Worm (Caenorhabditis elegans) whole organism, L4 larva: ENCODE data around the gene F13E9.15.
A peak's percentile ranks its signal among the peaks of the same experiment; 100 is the strongest.

Experiments used
- D1046.2 ChIP-seq: fragments of 200-800 bp; sonication (Bioruptor generic); IDR thresholded peaks from 2 replicates; pipeline ENCODE4 v1.3.6; 2022; ENCODE audit warnings: missing genetic modification characterization, missing compliant biosample characterization
- F26F4.8 ChIP-seq: fragments of 200-800 bp; sonication (Bioruptor generic); conservative IDR thresholded peaks from 2 replicates; pipeline ENCODE4 v1.3.6; 2022; ENCODE audit warnings: missing genetic modification characterization, missing compliant biosample characterization
- F44E2.7 ChIP-seq: fragments of 200-800 bp; sonication (Bioruptor generic); IDR thresholded peaks from 2 replicates; pipeline ENCODE4 v2.1.2; 2022; ENCODE audit warnings: missing genetic modification characterization, missing compliant biosample characterization
- F49E8.2 ChIP-seq: sonication (generic microtip); optimal IDR thresholded peaks from 2 replicates; lab custom pipeline; 2016; ENCODE audit warnings: missing compliant biosample characterization, mild to moderate bottlenecking, missing genetic modification characterization, borderline replicate concordance
- Y48G9A.11 ChIP-seq: fragments of 200-800 bp; sonication (Bioruptor generic); IDR thresholded peaks from 2 replicates; pipeline ENCODE4 v1.3.6; 2022; ENCODE audit warnings: missing genetic modification reagents, missing genetic modification characterization, missing compliant biosample characterization
- Y5F2A.4 ChIP-seq: fragments of 200-800 bp; sonication (Bioruptor generic); optimal IDR thresholded peaks from 2 replicates; lab custom pipeline; 2018; ENCODE audit warnings: mild to moderate bottlenecking, missing genetic modification characterization, missing compliant biosample characterization
- ZK546.5 ChIP-seq, 2 experiments: sonication (generic microtip); optimal IDR thresholded peaks; 2 replicates each; lab custom pipeline; 2017; ENCODE audit warnings: missing biosample characterization in 2 of 2, missing genetic modification characterization in 2 of 2
- aha-1 ChIP-seq: fragments of 150-350 bp; peaks from one replicate; lab custom pipeline; 2014; ENCODE audit warnings: missing biosample characterization, missing genetic modification characterization
- aly-2 ChIP-seq: sonication (generic microtip); optimal IDR thresholded peaks from 2 replicates; lab custom pipeline; 2018; ENCODE audit warnings: missing biosample characterization, missing genetic modification characterization
- arid-1 ChIP-seq: fragments of 200-800 bp; sonication (Bioruptor generic); conservative IDR thresholded peaks from 2 replicates; pipeline ENCODE4 v1.3.6; 2022; ENCODE audit warnings: missing genetic modification reagents, missing genetic modification characterization, missing compliant biosample characterization
- ceh-20 ChIP-seq: fragments of 200-800 bp; sonication (Bioruptor generic); IDR thresholded peaks from 2 replicates; pipeline ENCODE4 v1.3.6; 2022; ENCODE audit warnings: missing genetic modification reagents, missing genetic modification characterization, missing compliant biosample characterization
- ces-1 ChIP-seq: fragments of 150-350 bp; sonication (generic microtip); optimal IDR thresholded peaks from 4 replicates; lab custom pipeline; 2014; ENCODE audit warnings: missing biosample characterization, missing genetic modification reagents, missing genetic modification characterization
- daf-16 ChIP-seq, 3 experiments: sonication (generic microtip); optimal IDR thresholded peaks; 2 replicates each; lab custom pipeline; 2016 to 2017; ENCODE audit warnings: missing genetic modification characterization in 3 of 3, missing genetic modification reagents in 3 of 3, mild to moderate bottlenecking in 2 of 3, missing compliant biosample characterization in 2 of 3, missing biosample characterization in 1 of 3, moderate library complexity in 1 of 3
- daf-19 ChIP-seq: fragments of 200-800 bp; sonication (Bioruptor generic); conservative IDR thresholded peaks from 2 replicates; pipeline ENCODE4 v1.3.6; 2022; ENCODE audit warnings: missing genetic modification characterization, missing compliant biosample characterization
- dve-1 ChIP-seq: sonication (generic microtip); optimal IDR thresholded peaks from 2 replicates; lab custom pipeline; 2017; ENCODE audit warnings: antibody characterized with exemption, mild to moderate bottlenecking, missing genetic modification characterization, missing compliant biosample characterization; ENCODE audit not compliant: insufficient read depth
- jun-1 ChIP-seq: fragments of 150-350 bp; optimal IDR thresholded peaks from 2 replicates; lab custom pipeline; 2014; ENCODE audit warnings: missing biosample characterization, missing genetic modification reagents, missing genetic modification characterization
- lin-29 ChIP-seq: fragments of 200-800 bp; sonication (Bioruptor generic); IDR thresholded peaks from 2 replicates; pipeline ENCODE4 v1.3.6; 2022; ENCODE audit warnings: missing genetic modification reagents, missing genetic modification characterization, missing compliant biosample characterization
- lsy-2 ChIP-seq, 2 experiments: fragments of 150-350 bp in 1 of 2; sonication (generic microtip) in 1 of 2; optimal IDR thresholded peaks; 2 replicates each; lab custom pipeline; 2014 to 2017; ENCODE audit warnings: missing biosample characterization in 2 of 2, missing genetic modification characterization in 2 of 2
- madf-9 ChIP-seq: fragments of 200-800 bp; sonication (Bioruptor generic); conservative IDR thresholded peaks from 2 replicates; pipeline ENCODE4 v1.3.6; 2022; ENCODE audit warnings: missing genetic modification reagents, missing genetic modification characterization, missing compliant biosample characterization
- mdt-29 ChIP-seq: fragments of 200-800 bp; sonication (Bioruptor generic); IDR thresholded peaks from 2 replicates; pipeline ENCODE4 v1.3.6; 2022; ENCODE audit warnings: missing genetic modification reagents, missing genetic modification characterization, missing compliant biosample characterization
- mep-1 ChIP-seq: fragments of 150-350 bp; sonication (generic microtip); optimal IDR thresholded peaks from 3 replicates; lab custom pipeline; 2014; ENCODE audit warnings: missing biosample characterization, missing genetic modification characterization
- nhr-102 ChIP-seq: sonication (generic microtip); optimal IDR thresholded peaks from 2 replicates; lab custom pipeline; 2016; ENCODE audit warnings: mild to moderate bottlenecking, missing genetic modification characterization, moderate library complexity, missing compliant biosample characterization
- nhr-111 ChIP-seq: fragments of 200-800 bp; sonication (Bioruptor generic); optimal IDR thresholded peaks from 2 replicates; lab custom pipeline; 2018; ENCODE audit warnings: mild to moderate bottlenecking, missing genetic modification characterization, missing compliant biosample characterization
- nhr-28 ChIP-seq: fragments of 150-350 bp; optimal IDR thresholded peaks from 2 replicates; lab custom pipeline; 2014; ENCODE audit warnings: missing biosample characterization, missing genetic modification characterization
- nhr-77 ChIP-seq: fragments of 150-350 bp; optimal IDR thresholded peaks from 2 replicates; lab custom pipeline; 2014; ENCODE audit warnings: missing biosample characterization, missing genetic modification characterization
- saeg-2 ChIP-seq: fragments of 200-800 bp; sonication (Bioruptor generic); IDR thresholded peaks from 2 replicates; pipeline ENCODE4 v1.3.6; 2022; ENCODE audit warnings: missing genetic modification reagents, missing genetic modification characterization, missing compliant biosample characterization
- set-16 ChIP-seq: fragments of 200-800 bp; sonication (Bioruptor generic); IDR thresholded peaks from 2 replicates; pipeline ENCODE4 v1.3.6; 2022; ENCODE audit warnings: missing genetic modification reagents, missing genetic modification characterization, missing compliant biosample characterization
- spr-3 ChIP-seq: fragments of 200-800 bp; sonication (Bioruptor generic); optimal IDR thresholded peaks from 2 replicates; lab custom pipeline; 2018; ENCODE audit warnings: mild to moderate bottlenecking, missing genetic modification characterization, missing compliant biosample characterization
- unc-62 ChIP-seq, 3 experiments: fragments of 150-350 bp in 1 of 3; sonication (generic microtip); optimal IDR thresholded peaks in 2 of 3; peaks in 1 of 3; 1 replicate in 1 of 3; 2 replicates in 2 of 3; lab custom pipeline; 2014 to 2017; ENCODE audit warnings: missing biosample characterization in 3 of 3, missing genetic modification characterization in 3 of 3, missing genetic modification reagents in 3 of 3, missing genotype in 1 of 3
- zfp-2 ChIP-seq: sonication (generic microtip); optimal IDR thresholded peaks from 2 replicates; lab custom pipeline; 2016; ENCODE audit warnings: mild to moderate bottlenecking, missing genetic modification characterization, missing compliant biosample characterization
- ztf-11 ChIP-seq: fragments of 150-350 bp; optimal IDR thresholded peaks from 2 replicates; lab custom pipeline; 2014; ENCODE audit warnings: missing biosample characterization, missing genetic modification characterization

The F13E9.15 gene

DNA sequence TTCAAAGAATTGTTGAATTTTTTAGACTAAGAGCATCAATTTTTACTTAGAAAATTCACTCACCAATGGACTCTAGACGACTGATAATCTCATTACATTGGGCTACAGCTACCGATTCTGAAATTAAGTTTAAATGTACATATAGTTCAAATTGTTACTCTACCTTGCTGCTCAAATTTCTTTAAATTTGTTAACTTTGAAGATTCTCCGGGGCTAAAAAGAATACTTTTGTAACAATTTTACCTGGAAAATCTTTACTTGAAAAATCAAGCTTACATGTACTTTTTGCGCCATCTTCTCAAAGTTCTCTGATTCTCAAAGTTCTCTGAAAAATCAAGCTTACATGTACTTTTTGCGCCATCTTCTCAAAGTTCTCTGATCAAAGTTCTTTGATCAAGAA lies 10.1 kb downstream of the F13E9.15 start, which contains the start of gene sdz-13:
Gene sdz-13 (minus strand): TSS at position 101 of the 400 bp plus-strand sequence.
- no peak for TF ChIP-seq madf-9
- TF ChIP-seq Y5F2A.4 (GFP tag; lab: Kevin White, UChicago) = no peak
- no peak for TF ChIP-seq ZK546.5 (tag; optimal IDR thresholded peaks at IDR 0.05; lab: Kevin White, UChicago)
- no peak for TF ChIP-seq arid-1 (GFP tag; lab: Robert Waterston, UW)
- TF ChIP-seq, all 104 proteins: peak for 0

DNA sequence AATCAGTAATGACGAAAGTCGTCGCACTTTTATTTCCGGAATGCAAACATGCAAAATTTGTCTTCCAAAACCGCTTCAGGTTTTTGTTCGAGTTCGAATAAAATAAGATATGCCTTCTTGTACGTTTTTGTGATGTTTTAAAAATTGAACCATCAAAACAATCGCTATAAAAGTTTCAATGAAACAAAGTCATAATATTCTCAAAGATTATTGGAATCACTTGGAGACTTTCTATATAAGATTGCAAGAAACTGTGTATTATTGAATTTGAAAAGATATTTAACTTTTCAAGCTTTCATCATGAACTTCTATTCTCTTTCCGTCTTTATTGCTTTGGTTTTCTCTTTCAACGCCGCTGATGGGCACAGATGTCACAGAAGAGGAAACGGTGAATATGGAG lies 12.8 kb downstream of the F13E9.15 start, which contains the start of gene fipr-14:
Gene fipr-14 (plus strand): TSS at position 301 of the 400 bp plus-strand sequence.
- TF ChIP-seq unc-62 (GFP tag; optimal IDR thresholded peaks at IDR 0.05 in 1 of 2; lab: Kevin White, UChicago) (peak in 1 of 2 experiments; percentile 65), unc-62 (tag; optimal IDR thresholded peaks at IDR 0.05; lab: Kevin White, UChicago) (no peak), ztf-11 (tag; lab: Kevin White, UChicago) (no peak)

DNA sequence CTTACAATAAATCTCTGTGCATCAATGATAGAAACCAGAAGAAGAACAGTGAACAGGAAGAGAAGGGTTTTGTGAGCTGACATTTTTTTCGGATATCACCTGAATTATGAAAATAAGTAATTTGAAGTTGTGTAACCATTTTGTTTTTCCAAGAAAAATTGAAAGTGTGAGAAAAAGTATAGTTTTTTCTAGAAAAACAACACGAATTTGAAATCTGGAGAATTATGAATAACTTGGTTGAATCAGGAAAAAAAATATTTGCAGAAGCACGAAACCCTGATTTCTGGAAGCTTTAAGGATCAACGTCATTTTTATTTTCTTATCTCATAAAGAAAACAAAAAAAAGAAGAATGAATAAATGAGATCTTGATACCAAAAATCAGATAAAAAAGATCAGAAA lies 15.1 kb downstream of the F13E9.15 start, which contains the start of gene F13E9.12:
Gene F13E9.12 (minus strand): TSS at position 101 of the 400 bp plus-strand sequence.
- TF ChIP-seq Y48G9A.11 = no peak
- no peak for TF ChIP-seq D1046.2 (GFP tag; lab: Robert Waterston, UW)
- no peak for TF ChIP-seq ceh-20 (GFP tag; lab: Robert Waterston, UW)
- no peak for TF ChIP-seq lin-29 (GFP tag; lab: Robert Waterston, UW)
- no peak for TF ChIP-seq nhr-111 (GFP tag; lab: Kevin White, UChicago)
- no peak for TF ChIP-seq zfp-2 (tag; lab: Kevin White, UChicago)
- no peak for TF ChIP-seq daf-16 (GFP tag; optimal IDR thresholded peaks at IDR 0.05; lab: Kevin White, UChicago)
- no peak for TF ChIP-seq daf-16 (tag; optimal IDR thresholded peaks at IDR 0.05; lab: Kevin White, UChicago)
- TF ChIP-seq ZK546.5 (tag; optimal IDR thresholded peaks at IDR 0.05; lab: Kevin White, UChicago) = no peak
- TF ChIP-seq dve-1 = no peak
- TF ChIP-seq F26F4.8 = no peak
- TF ChIP-seq F49E8.2 (tag; lab: Kevin White, UChicago) = no peak
- no peak for TF ChIP-seq set-16 (GFP tag; lab: Robert Waterston, UW)
- TF ChIP-seq ces-1 (GFP tag; lab: Kevin White, UChicago) = no peak
- TF ChIP-seq mdt-29 (GFP tag; lab: Robert Waterston, UW) = no peak
- TF ChIP-seq, all 104 proteins: peak for 0

DNA sequence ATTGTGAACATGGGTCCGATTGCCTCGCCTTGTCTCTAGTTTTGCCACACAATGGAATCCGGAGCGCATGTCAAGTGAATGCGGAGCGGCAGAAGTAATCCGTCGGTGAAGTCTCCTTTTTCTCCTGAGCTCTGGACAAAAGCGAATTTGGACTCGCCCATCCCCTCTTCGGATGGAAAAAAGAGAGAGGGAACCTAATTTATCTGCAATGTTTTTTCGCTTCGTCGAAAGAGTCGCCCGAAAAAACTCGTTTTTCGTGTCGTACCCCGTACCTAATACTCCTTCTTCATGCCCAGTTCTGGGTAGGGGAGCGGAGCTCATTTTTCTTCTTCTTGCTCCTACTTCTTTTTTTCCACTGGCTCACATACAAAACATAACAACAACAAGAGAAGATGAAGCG lies 19.5 kb downstream of the F13E9.15 start:
- no peak for TF ChIP-seq set-16 (GFP tag; lab: Robert Waterston, UW)
- TF ChIP-seq saeg-2 (GFP tag; lab: Robert Waterston, UW) = no peak
- no peak for TF ChIP-seq jun-1 (tag; lab: Kevin White, UChicago)
- TF ChIP-seq nhr-28 (tag; lab: Kevin White, UChicago) = no peak
- TF ChIP-seq mep-1 (tag; lab: Kevin White, UChicago) = no peak
- TF ChIP-seq lsy-2 (tag; optimal IDR thresholded peaks at IDR 0.05; lab: Kevin White, UChicago) = no peak
- TF ChIP-seq nhr-102 = no peak
- TF ChIP-seq F44E2.7 (GFP tag; lab: Robert Waterston, UW) = no peak
- no peak for TF ChIP-seq Y48G9A.11
- no peak for TF ChIP-seq daf-19
- TF ChIP-seq aly-2 = no peak
- TF ChIP-seq spr-3 (GFP tag; lab: Kevin White, UChicago) = no peak
- no peak for TF ChIP-seq nhr-77
- no peak for TF ChIP-seq nhr-111 (GFP tag; lab: Kevin White, UChicago)
- TF ChIP-seq, all 104 proteins: peak for 0

DNA sequence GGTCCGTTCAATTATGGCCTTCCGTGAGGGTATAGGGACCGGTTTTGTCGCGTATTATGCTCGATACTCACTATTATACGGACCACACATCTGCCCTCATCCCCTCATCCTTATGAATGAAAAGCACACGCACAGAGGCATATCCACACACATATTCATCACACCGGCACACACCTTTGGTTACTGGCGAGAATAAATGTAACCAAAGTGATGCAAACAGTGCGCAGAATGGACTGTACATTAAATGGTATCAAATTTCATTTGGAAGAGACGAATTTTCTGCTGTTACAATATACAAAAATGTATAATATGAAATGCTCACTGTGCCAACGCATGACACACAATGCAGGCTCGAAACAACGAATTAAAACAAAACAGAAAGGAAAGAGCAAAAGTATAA lies 20.0 kb downstream of the F13E9.15 start:
- TF ChIP-seq aha-1 = peak; percentile 88
- TF ChIP-seq D1046.2 (GFP tag; lab: Robert Waterston, UW) = no peak
- peak in 1 of 2 experiments; percentile 44 for TF ChIP-seq unc-62 (GFP tag; optimal IDR thresholded peaks at IDR 0.05 in 1 of 2; lab: Kevin White, UChicago)
- no peak for TF ChIP-seq unc-62 (tag; optimal IDR thresholded peaks at IDR 0.05; lab: Kevin White, UChicago)
